Fruit fly (Drosophila melanogaster) S2 (cell line): ENCODE results near the gene kek6.

Experiments
- CG8478 ChIP-seq: fragments of >200 bp; optimal IDR thresholded peaks from 2 replicates; lab custom pipeline; 2018
- CTCF ChIP-seq, 2 experiments: fragments of >200 bp; optimal IDR thresholded peaks; 2 replicates each; lab custom pipeline; 2018

Gene kek6

DNA sequence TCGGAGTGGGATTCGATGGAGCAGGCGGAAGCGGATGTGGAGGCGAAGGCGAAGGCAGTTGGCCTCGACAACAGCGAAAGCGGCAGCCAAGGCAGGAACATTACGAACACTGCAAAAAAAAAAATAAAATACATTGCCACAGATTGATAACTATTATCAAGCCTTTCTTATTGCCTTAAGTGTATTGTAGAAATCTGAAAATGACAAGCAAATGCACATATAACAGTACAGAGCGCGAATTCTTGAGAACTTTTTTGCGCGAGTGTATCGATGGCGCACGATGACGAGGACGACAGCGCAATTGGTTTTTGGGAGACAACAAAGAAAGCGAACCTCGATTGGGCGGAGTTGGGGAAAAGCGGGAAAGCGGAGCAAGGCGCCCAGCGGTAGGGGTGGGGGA is 8.4 kb downstream of the kek6 start:
- TF ChIP-seq CTCF (optimal IDR thresholded peaks at IDR 0.05; lab: Kevin White, UChicago) (no peak), CG8478 (lab: Kevin White, UChicago) (no peak)

DNA sequence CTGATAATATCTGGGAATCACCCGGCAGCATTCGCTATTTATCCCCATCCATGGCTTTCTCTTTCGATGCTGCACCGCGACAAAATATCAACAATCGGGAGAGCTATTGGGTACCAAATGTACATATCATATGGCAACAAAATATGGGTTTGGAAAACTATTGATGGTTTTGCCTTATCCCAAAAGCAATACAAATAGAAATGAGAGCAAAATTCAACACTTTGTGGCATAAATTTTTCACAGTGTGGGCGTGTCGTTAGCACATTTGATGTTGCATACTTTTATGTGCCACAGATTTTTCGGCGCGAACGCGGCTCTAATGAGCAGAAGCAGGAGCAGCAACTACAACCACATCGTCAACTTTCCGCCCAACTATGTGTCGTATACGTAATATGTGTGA is 10.4 kb downstream of the kek6 start:
- TF ChIP-seq CTCF (optimal IDR thresholded peaks at IDR 0.05; lab: Kevin White, UChicago) (no peak), CG8478 (lab: Kevin White, UChicago) (no peak)

DNA sequence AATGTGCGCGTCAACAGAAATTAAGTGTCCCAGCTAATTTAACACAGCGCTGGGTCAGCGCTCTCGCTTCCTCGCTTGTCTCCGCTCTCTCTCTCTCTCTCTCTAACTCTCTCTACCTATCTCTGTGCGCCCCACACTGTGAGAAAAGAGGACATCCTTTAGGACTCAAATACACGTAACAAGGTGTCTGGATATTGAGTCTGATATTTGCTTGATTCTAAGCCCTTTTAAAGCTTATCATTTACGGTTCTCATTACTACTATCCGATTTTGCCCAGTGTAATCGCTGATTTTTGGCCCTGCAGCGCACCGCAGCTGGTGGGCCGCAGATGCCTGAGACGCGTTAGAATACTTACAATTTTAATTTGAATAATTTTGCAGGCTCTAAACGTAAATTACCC is 14.6 kb downstream of the kek6 start:
- TF ChIP-seq CTCF (optimal IDR thresholded peaks at IDR 0.05; lab: Kevin White, UChicago) (no peak), CG8478 (lab: Kevin White, UChicago) (no peak)

DNA sequence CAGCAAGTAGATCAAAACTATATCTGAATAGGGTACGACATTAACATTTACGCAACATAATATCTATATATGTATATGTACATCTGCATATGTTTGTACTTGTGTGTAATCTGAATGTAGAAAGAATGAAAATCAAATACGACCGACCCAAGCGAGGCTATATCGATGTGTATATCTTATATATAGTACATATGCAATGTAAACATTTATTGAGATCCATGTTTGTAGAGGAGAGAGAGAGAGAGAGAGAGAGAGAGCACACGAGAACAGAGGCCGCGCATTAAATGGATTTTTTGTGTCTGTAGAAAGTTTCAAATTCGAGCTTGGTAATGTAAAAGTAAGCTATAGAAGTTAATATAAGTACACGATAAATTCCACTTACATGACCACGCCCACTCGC is 40.8 kb downstream of the kek6 start:
- TF ChIP-seq CG8478 (lab: Kevin White, UChicago), result no peak
- TF ChIP-seq CTCF (optimal IDR thresholded peaks at IDR 0.05; lab: Kevin White, UChicago), result no peak

DNA sequence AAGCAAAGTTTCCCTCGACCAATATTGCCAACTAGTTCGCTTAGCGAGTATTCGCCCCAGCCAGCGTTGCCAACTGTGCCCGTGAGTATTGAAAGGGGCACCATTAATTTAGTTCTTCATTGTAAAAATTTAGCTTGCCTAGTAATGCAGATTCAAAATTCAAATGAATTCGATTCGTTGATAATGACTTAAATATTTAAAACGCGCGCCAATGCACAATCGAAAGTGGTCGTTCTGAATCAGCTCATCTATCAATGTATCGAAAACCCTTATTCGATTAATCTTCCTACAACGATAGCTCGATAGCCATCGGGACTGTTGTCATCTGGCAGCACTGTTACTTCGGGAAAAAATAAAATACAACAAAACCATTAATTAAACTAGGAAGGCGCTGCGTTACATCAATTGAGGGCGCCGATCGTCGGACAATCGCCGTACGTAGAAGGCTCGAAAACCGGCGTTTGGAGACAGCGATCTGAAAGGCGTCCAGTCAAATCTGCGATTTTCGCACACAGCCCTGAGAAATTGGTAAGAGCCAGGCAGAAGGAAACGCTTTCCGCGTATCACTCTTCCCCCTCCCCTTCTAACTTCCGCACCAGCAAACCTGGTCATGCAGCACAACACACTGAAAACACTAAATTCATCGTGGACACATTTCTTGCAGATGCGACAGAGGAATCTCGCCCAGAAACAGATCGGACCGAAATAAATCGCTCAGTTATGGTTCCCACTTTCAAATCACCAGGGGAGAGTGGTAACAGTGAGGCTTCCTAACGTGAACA is 47.4 kb downstream of the kek6 start, which contains the start of gene Zmynd8:
Gene Zmynd8 (plus strand): TSS at position 313 of the 782 bp plus-strand sequence.
- peak; percentile 36 for TF ChIP-seq CTCF (optimal IDR thresholded peaks at IDR 0.05; lab: Kevin White, UChicago)
- TF ChIP-seq CG8478 (lab: Kevin White, UChicago), result no peak

DNA sequence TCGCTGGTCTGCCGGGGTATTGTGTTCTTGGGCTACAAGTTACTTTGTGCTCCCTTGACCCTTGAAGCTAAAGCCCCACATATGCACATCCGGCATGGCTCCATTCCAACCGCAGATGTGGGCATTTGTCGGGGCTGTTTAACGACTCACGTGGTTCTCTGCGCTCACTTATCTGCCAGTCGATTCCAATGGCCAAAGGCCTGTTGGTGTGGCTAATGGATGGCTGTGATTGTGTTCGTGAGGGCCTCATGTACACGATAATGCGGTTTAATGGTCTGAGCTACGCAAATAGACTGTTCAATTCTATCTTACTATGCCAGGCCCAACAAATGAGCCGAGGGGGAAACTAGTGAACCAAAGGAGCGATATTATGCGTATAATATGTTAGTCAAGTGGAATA is 50.7 kb downstream of the kek6 start:
- TF ChIP-seq CTCF (optimal IDR thresholded peaks at IDR 0.05; lab: Kevin White, UChicago) (no peak), CG8478 (lab: Kevin White, UChicago) (no peak)

DNA sequence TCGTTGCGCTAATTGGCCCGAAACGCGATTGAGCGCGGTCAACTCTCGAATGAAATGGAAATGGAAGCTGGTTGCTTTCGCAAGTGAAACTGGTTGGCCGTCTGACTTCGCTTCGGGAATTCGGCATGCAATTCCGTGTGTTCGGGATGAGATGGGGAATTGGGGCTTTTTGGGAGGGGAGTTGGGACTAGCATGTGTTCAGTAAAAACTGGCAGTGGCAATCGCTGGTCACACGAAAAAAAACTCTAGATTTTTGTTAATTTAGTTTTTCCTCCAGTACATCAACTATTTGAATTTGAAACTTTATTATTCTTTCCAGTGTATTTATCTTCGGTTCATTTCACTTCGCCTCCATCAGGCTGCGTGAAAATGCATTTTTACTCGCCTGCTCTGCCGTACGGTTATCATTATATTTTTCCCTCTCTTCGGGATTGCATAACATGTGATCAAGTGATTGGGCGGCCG is 57.9 kb downstream of the kek6 start, which contains the start of gene CG11550:
Gene CG11550 (minus strand): TSS at position 51 of the 465 bp plus-strand sequence.
- TF ChIP-seq CG8478 (lab: Kevin White, UChicago) (no peak), CTCF (optimal IDR thresholded peaks at IDR 0.05; lab: Kevin White, UChicago) (no peak)

DNA sequence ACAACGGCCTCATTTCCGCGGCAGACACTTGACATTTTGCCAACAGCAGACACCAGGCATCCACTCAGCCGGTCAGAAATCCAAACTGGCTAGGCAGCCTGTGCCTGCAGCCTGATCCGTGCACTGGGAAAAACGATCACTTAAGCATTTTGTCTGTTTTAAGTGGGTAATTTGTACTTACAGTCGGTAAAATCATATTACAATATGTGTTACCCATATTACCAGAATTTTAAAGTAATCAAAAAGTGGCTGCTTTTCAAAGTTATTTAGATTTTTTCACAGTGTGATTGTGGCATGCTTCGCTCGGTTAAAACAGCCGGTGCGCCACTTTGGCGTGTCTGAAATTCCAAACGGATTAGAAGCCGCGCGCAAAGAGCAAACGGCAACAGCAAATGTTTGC is 58.8 kb downstream of the kek6 start:
- no peak for TF ChIP-seq CTCF (optimal IDR thresholded peaks at IDR 0.05; lab: Kevin White, UChicago)
- TF ChIP-seq CG8478 (lab: Kevin White, UChicago), result no peak

DNA sequence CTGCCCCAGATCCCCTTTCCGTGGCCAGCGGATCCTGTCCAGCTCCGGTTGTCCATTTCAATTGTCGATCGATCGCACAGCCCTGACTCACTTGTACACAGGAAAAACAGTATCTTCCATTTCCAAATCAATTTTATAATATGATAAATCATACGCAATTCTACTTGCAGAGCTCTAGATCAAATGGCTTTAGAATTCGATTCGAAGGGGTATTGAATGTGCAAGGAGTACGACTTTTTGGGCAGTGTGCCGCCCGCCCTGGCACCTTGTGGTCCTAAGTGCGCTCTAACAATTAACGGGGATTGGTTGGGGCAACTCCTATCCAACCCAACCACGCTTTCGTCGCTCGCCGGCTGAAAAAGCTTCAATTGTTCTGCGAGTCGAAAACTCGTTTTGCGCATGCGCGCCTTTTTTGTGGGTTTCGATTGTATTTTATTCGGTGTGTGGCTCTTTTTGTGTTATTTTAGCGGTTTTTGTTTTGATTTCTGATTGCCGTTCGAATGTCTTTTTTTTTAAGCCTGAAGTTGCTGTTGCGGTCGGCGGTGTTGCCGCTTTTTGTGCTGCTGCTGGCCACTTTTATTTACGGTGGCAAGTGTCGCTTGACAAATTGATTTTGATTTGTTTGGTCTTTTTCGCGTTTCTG is 60.3 kb downstream of the kek6 start:
- TF ChIP-seq CTCF (optimal IDR thresholded peaks at IDR 0.05; lab: Kevin White, UChicago), result no peak
- TF ChIP-seq CG8478 (lab: Kevin White, UChicago), result no peak

DNA sequence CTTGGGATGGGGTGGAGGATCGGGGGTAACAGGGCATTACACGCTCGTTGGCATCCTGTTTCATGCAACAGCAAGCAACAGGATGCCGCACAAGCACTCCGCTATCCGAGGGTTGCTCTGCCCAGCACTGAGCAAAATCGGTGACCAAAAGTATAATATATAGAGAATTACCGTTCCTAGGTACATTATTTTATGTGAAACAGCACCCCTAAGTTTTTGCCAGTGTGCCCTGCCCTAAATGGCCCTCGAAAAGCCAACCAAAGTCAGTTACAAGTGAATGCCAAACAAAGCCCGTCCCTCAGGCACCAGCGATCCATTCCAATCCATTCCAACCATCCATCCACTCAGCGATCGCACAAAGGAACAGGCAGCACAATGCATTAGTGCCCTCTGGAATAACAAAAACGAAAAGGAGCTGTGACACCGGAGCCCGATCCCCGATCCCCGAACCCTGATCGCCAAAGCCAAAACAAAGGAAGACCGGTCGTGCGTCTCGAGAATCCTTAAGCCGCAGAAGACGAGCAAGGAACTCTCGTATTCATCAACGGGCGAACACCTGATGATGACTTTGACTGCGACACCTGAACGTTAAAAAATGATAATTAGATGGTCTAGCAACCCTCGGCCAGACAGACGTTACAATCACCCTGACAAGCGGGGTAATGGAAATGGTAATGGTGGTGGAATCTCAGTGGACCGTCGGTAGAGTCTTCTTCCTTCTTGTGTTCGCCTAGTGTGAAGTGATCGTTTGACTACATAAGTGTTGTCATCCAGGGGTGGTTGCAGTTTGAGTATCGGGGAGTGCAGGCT is 61.3 kb downstream of the kek6 start:
- TF ChIP-seq CTCF (optimal IDR thresholded peaks at IDR 0.05; lab: Kevin White, UChicago) (no peak), CG8478 (lab: Kevin White, UChicago) (no peak)

DNA sequence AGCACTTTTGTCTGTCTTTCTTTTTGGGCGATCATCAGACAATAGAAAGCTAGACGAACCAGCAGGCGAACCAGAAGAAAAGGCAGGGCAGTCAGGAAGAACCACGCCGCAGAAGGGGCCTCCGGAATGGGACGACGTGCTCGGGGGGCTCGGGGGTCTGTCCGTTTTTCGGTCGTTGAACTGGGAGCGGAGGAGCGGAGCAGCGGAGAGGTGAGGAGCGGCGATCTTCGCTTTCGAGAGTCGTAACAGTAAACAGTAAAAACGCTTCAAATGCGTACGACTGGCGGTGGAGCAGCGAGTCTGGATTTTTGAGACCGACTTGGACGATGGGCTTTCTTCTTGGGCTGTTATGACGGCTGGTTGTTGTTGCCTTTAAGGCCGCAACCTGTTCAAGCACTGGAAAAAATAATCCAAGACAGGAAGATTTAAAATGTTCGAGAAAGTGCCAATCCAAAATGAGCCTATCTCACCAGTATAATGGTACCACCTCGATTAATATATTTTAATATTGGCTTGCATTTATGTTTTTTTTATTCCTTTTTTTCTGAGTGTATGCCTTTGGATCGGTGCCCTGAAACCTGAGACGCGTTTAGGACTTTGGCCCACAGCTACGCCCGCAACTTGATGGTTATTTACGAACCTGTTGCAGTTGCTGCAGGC is 64.9 kb downstream of the kek6 start:
- TF ChIP-seq CG8478 (lab: Kevin White, UChicago) (no peak), CTCF (optimal IDR thresholded peaks at IDR 0.05; lab: Kevin White, UChicago) (no peak)

DNA sequence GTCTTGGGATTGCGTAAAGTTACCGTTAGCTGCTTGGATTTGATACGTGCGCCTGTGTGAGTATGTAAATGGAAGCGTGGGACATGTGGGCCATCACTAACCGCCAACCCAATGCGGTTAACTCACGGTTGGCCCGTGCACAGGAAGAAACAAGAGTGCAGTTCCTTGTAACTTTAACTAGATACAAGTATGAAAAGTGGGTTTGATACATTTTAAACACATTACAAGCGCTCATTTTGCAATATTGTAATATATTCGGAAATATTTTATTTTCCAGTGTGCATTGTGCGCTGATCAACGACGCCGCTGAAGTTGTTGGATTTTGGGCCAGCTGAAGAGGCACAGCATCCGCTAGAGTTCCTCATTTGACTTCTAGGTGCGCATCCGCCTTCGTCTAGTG is 65.8 kb downstream of the kek6 start:
- TF ChIP-seq CG8478 (lab: Kevin White, UChicago) (no peak), CTCF (optimal IDR thresholded peaks at IDR 0.05; lab: Kevin White, UChicago) (no peak)

DNA sequence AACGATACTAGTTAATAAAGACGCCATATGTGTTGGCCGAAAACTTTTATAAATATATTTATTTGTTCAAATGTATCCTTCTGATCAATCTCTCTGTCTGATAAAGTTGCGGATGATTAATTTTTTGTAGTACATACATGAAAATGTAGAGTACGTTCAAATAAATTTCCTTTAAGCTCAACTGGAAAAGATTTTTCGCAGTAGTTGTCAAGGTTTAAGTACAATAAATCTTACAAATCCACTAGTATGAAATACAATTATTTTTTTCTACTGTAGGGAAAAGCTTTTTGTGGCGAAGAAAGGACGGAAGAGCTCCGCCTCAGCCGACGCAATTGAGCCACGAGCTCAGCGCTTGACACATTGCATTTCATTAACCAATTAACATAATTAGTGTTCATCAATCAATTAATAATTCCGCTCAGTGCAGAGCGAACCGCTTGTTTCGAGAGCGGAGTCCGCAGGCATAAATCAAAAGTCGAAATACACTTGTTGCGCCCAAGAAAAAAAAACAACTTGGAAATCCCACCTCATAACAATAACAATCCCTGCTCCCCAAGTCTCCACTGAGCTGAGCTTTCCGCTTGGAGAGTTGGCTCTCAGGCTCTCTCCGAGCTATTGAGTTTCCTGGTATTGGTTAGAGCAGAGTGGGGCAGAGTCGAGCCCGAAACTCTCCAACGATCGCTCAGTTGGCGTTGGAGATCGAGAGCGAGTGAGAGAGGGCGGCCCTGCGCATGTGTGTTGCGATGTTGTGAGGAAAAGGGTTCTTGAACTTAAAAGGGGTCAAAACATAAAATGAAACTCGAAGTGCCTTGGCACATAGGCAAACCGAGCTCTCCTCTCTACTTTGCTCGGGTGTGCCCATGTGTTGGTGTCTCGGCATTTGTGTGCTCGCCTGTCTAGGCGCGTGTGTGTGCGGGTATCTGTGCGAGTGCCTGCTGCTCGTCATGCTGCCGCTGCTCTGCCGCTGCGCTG is 67.0 kb downstream of the kek6 start:
- TF ChIP-seq CTCF (optimal IDR thresholded peaks at IDR 0.05; lab: Kevin White, UChicago) (no peak), CG8478 (lab: Kevin White, UChicago) (no peak)
